Worm (Caenorhabditis elegans) whole organism, late embryonic: Measurements from ENCODE around the gene K02E2.6.
A peak's percentile ranks its signal among the peaks of the same experiment; 100 is the strongest.

Source experiments
- C08G9.2 ChIP-seq: sonication (generic microtip); optimal IDR thresholded peaks from 2 replicates; lab custom pipeline; 2016; ENCODE audit warnings: mild to moderate bottlenecking, missing genetic modification characterization, moderate library complexity, missing compliant biosample characterization
- T23F11.4 ChIP-seq: fragments of 200-800 bp; sonication (Bioruptor generic); optimal IDR thresholded peaks from 2 replicates; lab custom pipeline; 2018; ENCODE audit warnings: mild to moderate bottlenecking, missing genetic modification characterization, missing compliant biosample characterization
- ceh-14 ChIP-seq: sonication (generic microtip); optimal IDR thresholded peaks from 2 replicates; lab custom pipeline; 2016; ENCODE audit warnings: missing genotype, missing genetic modification characterization, missing compliant biosample characterization
- ceh-18 ChIP-seq: sonication (generic microtip); optimal IDR thresholded peaks from 2 replicates; lab custom pipeline; 2016; ENCODE audit warnings: missing genetic modification characterization, missing compliant biosample characterization
- ceh-2 ChIP-seq: sonication (generic microtip); optimal IDR thresholded peaks from 2 replicates; lab custom pipeline; 2016; ENCODE audit warnings: missing genotype, missing genetic modification characterization, missing compliant biosample characterization
- ceh-31 ChIP-seq: sonication (generic microtip); optimal IDR thresholded peaks from 2 replicates; lab custom pipeline; 2016; ENCODE audit warnings: missing genetic modification characterization, missing compliant biosample characterization
- ceh-34 ChIP-seq: sonication (generic microtip); optimal IDR thresholded peaks from 2 replicates; lab custom pipeline; 2016; ENCODE audit warnings: mild to moderate bottlenecking, missing genetic modification characterization, missing compliant biosample characterization
- ceh-6 ChIP-seq: fragments of 200-800 bp; sonication (Bioruptor generic); optimal IDR thresholded peaks from 2 replicates; lab custom pipeline; 2018; ENCODE audit warnings: mild to moderate bottlenecking, missing genetic modification characterization, missing compliant biosample characterization
- che-1 ChIP-seq: sonication (generic microtip); optimal IDR thresholded peaks from 2 replicates; lab custom pipeline; 2016; ENCODE audit warnings: mild to moderate bottlenecking, missing genetic modification characterization, missing compliant biosample characterization
- elt-2 ChIP-seq: sonication (generic microtip); optimal IDR thresholded peaks from 2 replicates; lab custom pipeline; 2016; ENCODE audit warnings: missing genetic modification reagents, missing genetic modification characterization, missing compliant biosample characterization
- ets-4 ChIP-seq: sonication (generic microtip); optimal IDR thresholded peaks from 2 replicates; lab custom pipeline; 2016; ENCODE audit warnings: missing genetic modification characterization, missing compliant biosample characterization
- eyg-1 ChIP-seq: sonication (generic microtip); optimal IDR thresholded peaks from 2 replicates; lab custom pipeline; 2016; ENCODE audit warnings: missing genotype, missing genetic modification characterization, missing compliant biosample characterization
- fax-1 ChIP-seq: sonication (generic microtip); optimal IDR thresholded peaks from 2 replicates; lab custom pipeline; 2016; ENCODE audit warnings: missing genotype, missing genetic modification characterization, missing compliant biosample characterization
- fkh-6 ChIP-seq: sonication (generic microtip); optimal IDR thresholded peaks from 2 replicates; lab custom pipeline; 2016; ENCODE audit warnings: missing genetic modification characterization, missing compliant biosample characterization
- gmeb-2 ChIP-seq: sonication (generic microtip); optimal IDR thresholded peaks from 2 replicates; lab custom pipeline; 2016; ENCODE audit warnings: missing genetic modification characterization, inconsistent platforms, missing compliant biosample characterization
- hlh-15 ChIP-seq: sonication (generic microtip); optimal IDR thresholded peaks from 2 replicates; lab custom pipeline; 2016; ENCODE audit warnings: missing genetic modification characterization, missing compliant biosample characterization
- hlh-30 ChIP-seq: sonication (generic microtip); optimal IDR thresholded peaks from 2 replicates; lab custom pipeline; 2017; ENCODE audit warnings: antibody characterized with exemption, missing genetic modification characterization, missing compliant biosample characterization; ENCODE audit not compliant: insufficient read depth
- hlh-6 ChIP-seq: sonication (generic microtip); optimal IDR thresholded peaks from 2 replicates; lab custom pipeline; 2016; ENCODE audit warnings: missing genotype, missing genetic modification characterization, missing compliant biosample characterization
- hlh-8 ChIP-seq: sonication (generic microtip); optimal IDR thresholded peaks from 2 replicates; lab custom pipeline; 2016; ENCODE audit warnings: missing genotype, missing genetic modification characterization, missing compliant biosample characterization
- lim-6 ChIP-seq: sonication (generic microtip); optimal IDR thresholded peaks from 2 replicates; lab custom pipeline; 2016; ENCODE audit warnings: missing genetic modification characterization, missing compliant biosample characterization
- mec-3 ChIP-seq: sonication (generic microtip); optimal IDR thresholded peaks from 2 replicates; lab custom pipeline; 2016; ENCODE audit warnings: borderline replicate concordance, missing genetic modification characterization, missing compliant biosample characterization
- nfya-1 ChIP-seq: sonication (generic microtip); optimal IDR thresholded peaks from 2 replicates; lab custom pipeline; 2017; ENCODE audit warnings: missing genetic modification characterization, mild to moderate bottlenecking, missing compliant biosample characterization, antibody characterized with exemption, moderate library complexity
- npax-4 ChIP-seq: sonication (generic microtip); optimal IDR thresholded peaks from 2 replicates; lab custom pipeline; 2016; ENCODE audit warnings: missing genetic modification characterization, missing compliant biosample characterization
- odd-2 ChIP-seq: sonication (generic microtip); optimal IDR thresholded peaks from 2 replicates; lab custom pipeline; 2017; ENCODE audit warnings: antibody characterized with exemption, mild to moderate bottlenecking, missing genetic modification characterization, missing compliant biosample characterization
- pag-3 ChIP-seq: sonication (generic microtip); optimal IDR thresholded peaks from 2 replicates; lab custom pipeline; 2016; ENCODE audit warnings: missing compliant biosample characterization, missing genetic modification characterization, borderline replicate concordance
- pat-9 ChIP-seq: fragments of 200-800 bp; sonication (Bioruptor generic); optimal IDR thresholded peaks from 2 replicates; lab custom pipeline; 2018; ENCODE audit warnings: mild to moderate bottlenecking, missing genetic modification characterization, moderate library complexity, missing compliant biosample characterization
- pax-1 ChIP-seq: fragments of 150-350 bp; optimal IDR thresholded peaks from 2 replicates; lab custom pipeline; 2014; ENCODE audit warnings: missing biosample characterization, missing genetic modification characterization
- pha-2 ChIP-seq: sonication (generic microtip); optimal IDR thresholded peaks from 2 replicates; lab custom pipeline; 2017; ENCODE audit warnings: mild to moderate bottlenecking, missing genetic modification characterization, missing compliant biosample characterization
- pha-4 ChIP-seq: fragments of 150-350 bp; optimal IDR thresholded peaks from 2 replicates; lab custom pipeline; 2018; ENCODE audit warnings: missing biosample characterization, missing genetic modification reagents, missing genetic modification characterization
- pros-1 ChIP-seq: fragments of 150-350 bp; optimal IDR thresholded peaks from 2 replicates; lab custom pipeline; 2014; ENCODE audit warnings: missing biosample characterization, missing genetic modification reagents, missing genetic modification characterization
- ref-2 ChIP-seq: sonication (generic microtip); optimal IDR thresholded peaks from 2 replicates; lab custom pipeline; 2016; ENCODE audit warnings: missing genetic modification characterization, missing compliant biosample characterization
- rnt-1 ChIP-seq: sonication (generic microtip); optimal IDR thresholded peaks from 2 replicates; lab custom pipeline; 2016; ENCODE audit warnings: missing genetic modification characterization, missing compliant biosample characterization
- sox-2 ChIP-seq: fragments of 200-800 bp; sonication (Bioruptor generic); IDR thresholded peaks from 2 replicates; pipeline ENCODE4 v1.3.6; 2022; ENCODE audit warnings: missing genetic modification reagents, missing genetic modification characterization, missing compliant biosample characterization
- sox-4 ChIP-seq: sonication (generic microtip); optimal IDR thresholded peaks from 2 replicates; lab custom pipeline; 2017; ENCODE audit warnings: mild to moderate bottlenecking, missing genetic modification characterization, inconsistent platforms, missing compliant biosample characterization
- syd-9 ChIP-seq: sonication (generic microtip); optimal IDR thresholded peaks from 2 replicates; lab custom pipeline; 2016; ENCODE audit warnings: mild to moderate bottlenecking, missing genetic modification characterization, moderate library complexity, missing compliant biosample characterization
- tbx-2 ChIP-seq: sonication (generic microtip); optimal IDR thresholded peaks from 2 replicates; lab custom pipeline; 2016; ENCODE audit warnings: missing genetic modification characterization, missing compliant biosample characterization
- tbx-7 ChIP-seq: sonication (generic microtip); optimal IDR thresholded peaks from 2 replicates; lab custom pipeline; 2016; ENCODE audit warnings: missing genotype, missing genetic modification characterization, missing compliant biosample characterization
- unc-42 ChIP-seq: sonication (generic microtip); optimal IDR thresholded peaks from 2 replicates; lab custom pipeline; 2016; ENCODE audit warnings: missing genotype, missing genetic modification characterization, missing compliant biosample characterization
- unc-55 ChIP-seq: sonication (generic microtip); optimal IDR thresholded peaks from 2 replicates; lab custom pipeline; 2017; ENCODE audit warnings: missing biosample characterization, missing genetic modification reagents, missing genetic modification characterization
- zip-5 ChIP-seq: sonication (generic microtip); optimal IDR thresholded peaks from 2 replicates; lab custom pipeline; 2016; ENCODE audit warnings: missing genetic modification characterization, missing compliant biosample characterization
- ztf-16 ChIP-seq: sonication (generic microtip); optimal IDR thresholded peaks from 2 replicates; lab custom pipeline; 2017; ENCODE audit warnings: missing genetic modification characterization, missing compliant biosample characterization

The K02E2.6 gene

ce11 chrV:20424229-20425182 lies 44.1 kb downstream of the K02E2.6 start:
- peak; percentile 46 for TF ChIP-seq zip-5 (tag; lab: Kevin White, UChicago)
- peak; percentile 79 for TF ChIP-seq ets-4 (tag; lab: Kevin White, UChicago)
- TF ChIP-seq che-1 (tag; lab: Kevin White, UChicago): no peak
- TF ChIP-seq unc-42: peak; percentile 87
- peak; percentile 9 for TF ChIP-seq ztf-16 (tag; lab: Kevin White, UChicago)
- TF ChIP-seq ceh-14 (tag; lab: Kevin White, UChicago): peak; percentile 78
- peak; percentile 72 for TF ChIP-seq ceh-2 (tag; lab: Kevin White, UChicago)
- no peak for TF ChIP-seq hlh-6 (tag; lab: Kevin White, UChicago)
- no peak for TF ChIP-seq pha-4 (tag; lab: Kevin White, UChicago)
- peak; percentile 43 for TF ChIP-seq pax-1 (tag; lab: Kevin White, UChicago)
- peak; percentile 89 for TF ChIP-seq C08G9.2
- TF ChIP-seq sox-4 (tag; lab: Kevin White, UChicago): no peak
- no peak for TF ChIP-seq syd-9
- peak; percentile 56 for TF ChIP-seq ceh-18 (tag; lab: Kevin White, UChicago)
- TF ChIP-seq ref-2: peak; percentile 50
- no peak for TF ChIP-seq ceh-6
- TF ChIP-seq pat-9: no peak
- TF ChIP-seq fkh-6 (tag; lab: Kevin White, UChicago): peak; percentile 37
- TF ChIP-seq unc-55 (GFP tag; lab: Kevin White, UChicago): peak; percentile 27
- TF ChIP-seq tbx-7 (tag; lab: Kevin White, UChicago): peak; percentile 78
- TF ChIP-seq pha-2 (tag; lab: Kevin White, UChicago): peak; percentile 17
- peak; percentile 68 for TF ChIP-seq hlh-8 (tag; lab: Kevin White, UChicago)
- peak; percentile 47 for TF ChIP-seq pros-1 (tag; lab: Kevin White, UChicago)
- TF ChIP-seq mec-3 (tag; lab: Kevin White, UChicago): peak; percentile 67
- no peak for TF ChIP-seq eyg-1 (tag; lab: Kevin White, UChicago)
- TF ChIP-seq ceh-34 (tag; lab: Kevin White, UChicago): peak; percentile 52
- peak; percentile 47 for TF ChIP-seq lim-6
- peak; percentile 69 for TF ChIP-seq hlh-30 (tag; lab: Kevin White, UChicago)
- no peak for TF ChIP-seq elt-2
- TF ChIP-seq sox-2: peak; percentile 39
- TF ChIP-seq gmeb-2 (tag; lab: Kevin White, UChicago): peak; percentile 31
- TF ChIP-seq nfya-1 (tag; lab: Kevin White, UChicago): peak; percentile 60
- peak; percentile 41 for TF ChIP-seq rnt-1 (tag; lab: Kevin White, UChicago)
- peak; percentile 63 for TF ChIP-seq tbx-2 (tag; lab: Kevin White, UChicago)
- TF ChIP-seq ceh-31 (tag; lab: Kevin White, UChicago): peak; percentile 90
- TF ChIP-seq, all 69 proteins: peak for 26

- no peak for TF ChIP-seq lim-6
- no peak for TF ChIP-seq hlh-15 (tag; lab: Kevin White, UChicago)
- no peak for TF ChIP-seq pag-3
- no peak for TF ChIP-seq ceh-14 (tag; lab: Kevin White, UChicago)
- no peak for TF ChIP-seq npax-4 (tag; lab: Kevin White, UChicago)
- no peak for TF ChIP-seq ceh-31 (tag; lab: Kevin White, UChicago)
- TF ChIP-seq odd-2 (tag; lab: Kevin White, UChicago): no peak
- no peak for TF ChIP-seq fax-1 (tag; lab: Kevin White, UChicago)
- no peak for TF ChIP-seq T23F11.4 (GFP tag; lab: Kevin White, UChicago)
- no peak for TF ChIP-seq ceh-18 (tag; lab: Kevin White, UChicago)
- TF ChIP-seq, all 69 proteins: peak for 0
Measured at ce11 chrV:20425183-20425400, 44.7 kb downstream of the K02E2.6 start, which contains the start of the genes fce-2 and F48F5.8. Gene fce-2 (plus strand): TSS chrV:20425301. Gene F48F5.8 (plus strand): TSS chrV:20425342.
